Fruit fly (Drosophila melanogaster): ENCODE data around the gene ND-ACP.

Gene ND-ACP

DNA sequence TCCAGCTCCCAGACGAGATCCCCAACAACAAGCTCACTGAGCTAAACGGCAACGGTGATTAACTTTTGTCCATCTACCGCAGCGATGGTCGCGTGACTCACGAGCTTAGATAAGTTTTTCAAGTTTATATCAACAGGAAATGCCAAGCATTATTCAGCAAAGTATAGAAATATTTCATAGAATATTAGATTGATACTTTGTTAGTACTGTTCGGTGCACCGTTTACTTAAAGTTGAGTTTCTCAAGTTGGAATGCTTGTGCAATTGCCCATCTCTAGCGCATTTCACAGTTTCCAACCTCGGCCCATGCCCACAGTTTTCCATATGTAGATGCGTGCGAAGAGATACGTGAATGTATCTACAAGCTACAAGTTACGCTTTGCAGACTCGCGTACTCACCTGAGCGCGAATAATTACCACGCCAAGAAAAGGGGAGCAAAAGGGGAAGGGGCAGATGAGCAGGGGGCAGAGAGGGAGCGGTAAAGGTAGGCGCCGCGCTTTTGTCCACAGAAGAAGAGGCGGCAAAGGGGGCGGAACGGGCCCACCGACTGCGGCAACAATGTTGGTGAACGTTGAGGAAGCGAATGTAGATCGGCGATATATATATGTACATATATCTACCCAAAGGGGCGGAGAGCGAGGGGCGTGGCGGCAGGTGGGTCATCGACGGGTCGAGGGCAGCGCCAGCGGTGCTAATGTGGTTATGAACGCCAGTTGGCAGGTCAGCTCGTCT is 46.4 kb downstream of the ND-ACP start (continued):
- TF ChIP-seq CG34224 (GFP tag; IDR thresholded peaks at IDR 0.05; ENCODE audit: partially characterized antibody) (peak; percentile 52; the same call in 2 of the 3 replicates), zfh2 (GFP tag; optimal IDR thresholded peaks at IDR 0.05) (no peak), Atf-2 (GFP tag; optimal IDR thresholded peaks at IDR 0.05) (no peak), CG8478 (optimal IDR thresholded peaks at IDR 0.05) (no peak), CG17829 (tag; optimal IDR thresholded peaks at IDR 0.05) (peak; percentile 34), lmd (GFP tag; IDR thresholded peaks at IDR 0.05) (peak; percentile 43), Hr51 (GFP tag; optimal IDR thresholded peaks at IDR 0.05) (peak in 1 of 2 experiments; percentile 70), CG31365 (tag; optimal IDR thresholded peaks at IDR 0.05) (no peak), Spps (tag; optimal IDR thresholded peaks at IDR 0.05) (no peak), CG7745 (tag; optimal IDR thresholded peaks at IDR 0.05) (no peak), CG7556 (GFP tag; optimal IDR thresholded peaks at IDR 0.05) (peak; percentile 28), CG15696 (tag; optimal IDR thresholded peaks at IDR 0.05) (no peak), zfh1 (GFP tag; IDR thresholded peaks at IDR 0.05) (peak; percentile 53; the same call in 1 of the 3 replicates), jumu (GFP tag; optimal IDR thresholded peaks at IDR 0.05) (no peak), prd (optimal IDR thresholded peaks at IDR 0.05) (no peak), prd (GFP tag; IDR thresholded peaks at IDR 0.05) (peak; percentile 69; the same call in 2 of the 3 replicates), E2f2 (GFP tag; IDR thresholded peaks at IDR 0.05) (no peak), Bgb (GFP tag; IDR thresholded peaks at IDR 0.05; ENCODE audit: partially characterized antibody) (0 out of 2 replicates have a peak, but pooled peaks have one; percentile 27), twi (tag; optimal IDR thresholded peaks at IDR 0.05) (no peak), CG15073 (GFP tag; optimal IDR thresholded peaks at IDR 0.05) (no peak), Awh (GFP tag; IDR thresholded peaks at IDR 0.05) (no peak), Ets65A (GFP tag) (peak; percentile 78), dpn (GFP tag; optimal IDR thresholded peaks at IDR 0.05) (peak; percentile 21 to 43), CG16779 (GFP tag; IDR thresholded peaks at IDR 0.05) (no peak), klu (GFP tag; IDR thresholded peaks at IDR 0.05) (no peak), Ada2b (GFP tag; IDR thresholded peaks at IDR 0.05) (0 out of 2 replicates have a peak, but pooled peaks have one; percentile 21), vvl (GFP tag; IDR thresholded peaks at IDR 0.05) (peak; percentile 81), CG13624 (GFP tag; optimal IDR thresholded peaks at IDR 0.05) (no peak), bigmax (GFP tag; optimal IDR thresholded peaks at IDR 0.05) (no peak), MTF-1 (GFP tag; optimal IDR thresholded peaks at IDR 0.05; ENCODE audit: borderline replicate concordance) (no peak), Neu2 (GFP tag; optimal IDR thresholded peaks at IDR 0.05; ENCODE audit: borderline replicate concordance) (no peak), gt (GFP tag; IDR thresholded peaks at IDR 0.05) (no peak), CG4707 (GFP tag; optimal IDR thresholded peaks at IDR 0.05) (peak; percentile 2), chif (GFP tag; optimal IDR thresholded peaks at IDR 0.05) (peak; percentile 31 to 35), CG10543 (GFP tag; optimal IDR thresholded peaks at IDR 0.05) (no peak), fd102C (GFP tag; optimal IDR thresholded peaks at IDR 0.05) (no peak), NK7.1 (GFP tag; optimal IDR thresholded peaks at IDR 0.05) (no peak), trh (GFP tag; optimal IDR thresholded peaks at IDR 0.05) (peak; percentile 9), CG2678 (tag; optimal IDR thresholded peaks at IDR 0.05) (peak; percentile 46), CG30431 (GFP tag; optimal IDR thresholded peaks at IDR 0.05) (no peak), CG10267 (tag; optimal IDR thresholded peaks at IDR 0.05) (peak; percentile 62), Deaf1 (tag; optimal IDR thresholded peaks at IDR 0.05) (no peak), Gug (GFP tag; IDR thresholded peaks at IDR 0.05) (peak; percentile 32; the same call in 1 of the 4 replicates), Optix (GFP tag; IDR thresholded peaks at IDR 0.05) (peak; percentile 46; the same call in 1 of the 3 replicates), CG17802 (tag; optimal IDR thresholded peaks at IDR 0.05) (no peak), dysf (GFP tag; IDR thresholded peaks at IDR 0.05) (peak; percentile 69), ara (GFP tag; IDR thresholded peaks at IDR 0.05) (peak; percentile 69; the same call in 1 of the 2 replicates), CG5180 (GFP tag; optimal IDR thresholded peaks at IDR 0.05) (no peak), NC2β (GFP tag; optimal IDR thresholded peaks at IDR 0.05) (no peak), ewg (GFP tag; optimal IDR thresholded peaks at IDR 0.05) (peak; percentile 42)
